Fruit fly (Drosophila melanogaster) whole organism: Measurements from ENCODE around the gene rho-5.

Experiments
- pan ChIP-seq: fragments of >200 bp; optimal IDR thresholded peaks from 2 replicates; lab custom pipeline; 2017
- psq ChIP-seq: fragments of >200 bp; optimal IDR thresholded peaks from 2 replicates; lab custom pipeline; 2017

- TF ChIP-seq psq (no peak), pan (lab: Kevin White, UChicago) (no peak)
These were observed 14.4 kb upstream of the rho-5 start, which contains the start of gene da for dm6 chr2L:10387869-10388726.
